Fruit fly (Drosophila melanogaster) whole organism, embryonic: ENCODE results near the gene Rrp45.

Experiments used
- CG1024 ChIP-seq: fragments of 200-800 bp; sonication (Bioruptor generic); IDR thresholded peaks from 2 replicates; pipeline ENCODE4 v1.3.6; 2022; ENCODE audit warnings: missing biosample characterization, missing genetic modification characterization
- CG10462 ChIP-seq: fragments of 200-800 bp; sonication (Bioruptor generic); optimal IDR thresholded peaks from 2 replicates; lab custom pipeline; 2016; ENCODE audit warnings: missing biosample characterization, missing genetic modification characterization
- CG10543 ChIP-seq: fragments of 200-800 bp; sonication (Bioruptor generic); optimal IDR thresholded peaks from 3 replicates; lab custom pipeline; 2017; ENCODE audit warnings: missing biosample characterization, mild to moderate bottlenecking, missing genetic modification characterization, moderate library complexity
- CG13894 ChIP-seq: fragments of 200-800 bp; sonication (Bioruptor generic); optimal IDR thresholded peaks from 3 replicates; lab custom pipeline; 2018; ENCODE audit warnings: missing biosample characterization, mild to moderate bottlenecking, missing genetic modification characterization, moderate library complexity
- CG14050 ChIP-seq: fragments of 200-800 bp; sonication (Bioruptor generic); IDR thresholded peaks from 3 replicates; pipeline ENCODE4 v1.3.6; 2022; ENCODE audit warnings: missing biosample characterization, missing genetic modification characterization
- CG14667 ChIP-seq: fragments of 200-800 bp; sonication (Bioruptor generic); IDR thresholded peaks from 2 replicates; pipeline ENCODE4 v1.3.6; 2022; ENCODE audit warnings: missing biosample characterization, missing genetic modification characterization
- CG14860 ChIP-seq: fragments of 200-800 bp; sonication (Bioruptor generic); IDR thresholded peaks from 3 replicates; pipeline ENCODE4 v1.3.6; 2022; ENCODE audit warnings: missing biosample characterization, missing genetic modification characterization; ENCODE audit not compliant: partially characterized antibody
- CG17385 ChIP-seq: fragments of 200-800 bp; sonication (Bioruptor generic); optimal IDR thresholded peaks from 3 replicates; lab custom pipeline; 2018; ENCODE audit warnings: missing biosample characterization, mild to moderate bottlenecking, missing genetic modification characterization
- CG17829 ChIP-seq: fragments of 200-800 bp; optimal IDR thresholded peaks from 2 replicates; lab custom pipeline; 2019; ENCODE audit warnings: missing biosample characterization, mild to moderate bottlenecking, missing genetic modification characterization, moderate library complexity
- CG18619 ChIP-seq: fragments of 200-800 bp; sonication (Bioruptor generic); optimal IDR thresholded peaks from 3 replicates; lab custom pipeline; 2017; ENCODE audit warnings: missing biosample characterization, mild to moderate bottlenecking, missing genetic modification characterization
- CG2120 ChIP-seq: fragments of 200-800 bp; sonication (Bioruptor generic); optimal IDR thresholded peaks from 3 replicates; lab custom pipeline; 2016; ENCODE audit warnings: missing biosample characterization, missing genetic modification characterization
- CG2678 ChIP-seq: fragments of 200-800 bp; sonication (Bioruptor generic); optimal IDR thresholded peaks from 3 replicates; lab custom pipeline; 2019; ENCODE audit warnings: missing biosample characterization, mild to moderate bottlenecking, missing genetic modification characterization, moderate library complexity
- CG4328 ChIP-seq: fragments of 200-800 bp; sonication (Bioruptor generic); optimal IDR thresholded peaks from 3 replicates; lab custom pipeline; 2017; ENCODE audit warnings: missing biosample characterization, missing genetic modification reagents, missing genetic modification characterization
- CG4617 ChIP-seq: fragments of 200-800 bp; sonication (Bioruptor generic); optimal IDR thresholded peaks from 3 replicates; lab custom pipeline; 2016; ENCODE audit warnings: missing biosample characterization, missing genetic modification characterization, borderline replicate concordance
- CG4707 ChIP-seq: fragments of 200-800 bp; sonication (Bioruptor generic); optimal IDR thresholded peaks from 2 replicates; lab custom pipeline; 2018; ENCODE audit warnings: missing biosample characterization, mild to moderate bottlenecking, missing genetic modification characterization, moderate library complexity
- CG6854 ChIP-seq: fragments of 200-800 bp; sonication (Bioruptor generic); optimal IDR thresholded peaks from 3 replicates; lab custom pipeline; 2017; ENCODE audit warnings: missing biosample characterization, mild to moderate bottlenecking, missing genetic modification characterization
- CG8089 ChIP-seq: fragments of 200-800 bp; sonication (Bioruptor generic); optimal IDR thresholded peaks from 3 replicates; lab custom pipeline; 2016; ENCODE audit warnings: missing biosample characterization, missing genetic modification characterization
- Dp ChIP-seq: fragments of 200-800 bp; sonication (Bioruptor generic); optimal IDR thresholded peaks from 2 replicates; lab custom pipeline; 2018; ENCODE audit warnings: missing biosample characterization, mild to moderate bottlenecking, missing genetic modification characterization, moderate library complexity
- Drgx ChIP-seq: fragments of 200-800 bp; sonication (Bioruptor generic); IDR thresholded peaks from 2 replicates; pipeline ENCODE4 v1.3.6; 2022; ENCODE audit warnings: missing biosample characterization, missing genetic modification characterization
- HHEX ChIP-seq: fragments of 200-800 bp; sonication (Bioruptor generic); optimal IDR thresholded peaks from 3 replicates; lab custom pipeline; 2017; ENCODE audit warnings: missing biosample characterization, mild to moderate bottlenecking, missing genetic modification characterization, missing genetic modification reagents
- HLH4C ChIP-seq: fragments of 200-800 bp; sonication (Bioruptor generic); IDR thresholded peaks from 3 replicates; pipeline ENCODE4 v1.3.6; 2022; ENCODE audit warnings: missing biosample characterization, missing genetic modification characterization; ENCODE audit not compliant: partially characterized antibody
- Hand ChIP-seq: fragments of 200-800 bp; sonication (Bioruptor generic); optimal IDR thresholded peaks from 2 replicates; lab custom pipeline; 2017; ENCODE audit warnings: mild to moderate bottlenecking, missing biosample characterization, missing genetic modification reagents, missing genetic modification characterization
- Jarid2 ChIP-seq: fragments of 200-800 bp; sonication (Bioruptor generic); optimal IDR thresholded peaks from 3 replicates; lab custom pipeline; 2017; ENCODE audit warnings: mild to moderate bottlenecking, missing biosample characterization, missing genetic modification reagents, missing genetic modification characterization
- Kr ChIP-seq: fragments of 200-800 bp; sonication (Bioruptor generic); optimal IDR thresholded peaks from 2 replicates; lab custom pipeline; 2017; ENCODE audit warnings: missing biosample characterization, mild to moderate bottlenecking, missing genetic modification characterization
- MESR4 ChIP-seq: fragments of 200-800 bp; sonication (Bioruptor generic); optimal IDR thresholded peaks from 2 replicates; lab custom pipeline; 2018; ENCODE audit warnings: missing biosample characterization, mild to moderate bottlenecking, missing genetic modification characterization, moderate library complexity
- Nf-YA ChIP-seq: fragments of 200-800 bp; sonication (Bioruptor generic); IDR thresholded peaks from 2 replicates; pipeline ENCODE4 v1.3.6; 2022; ENCODE audit warnings: missing biosample characterization, missing genetic modification characterization
- Oaz ChIP-seq: fragments of 200-800 bp; sonication (Bioruptor generic); IDR thresholded peaks from 2 replicates; pipeline ENCODE4 v1.3.6; 2022; ENCODE audit warnings: missing biosample characterization, missing genetic modification characterization
- Ssrp ChIP-seq: fragments of 200-800 bp; sonication (Bioruptor generic); optimal IDR thresholded peaks from 2 replicates; lab custom pipeline; 2018; ENCODE audit warnings: missing biosample characterization, mild to moderate bottlenecking, missing genetic modification characterization, moderate library complexity
- amos ChIP-seq: fragments of 200-800 bp; sonication (Bioruptor generic); IDR thresholded peaks from 2 replicates; pipeline ENCODE4 v1.3.6; 2022; ENCODE audit warnings: missing biosample characterization, missing genetic modification characterization; ENCODE audit not compliant: partially characterized antibody
- dimm ChIP-seq: fragments of 200-800 bp; sonication (Bioruptor generic); IDR thresholded peaks from 2 replicates; pipeline ENCODE4 v1.3.6; 2022; ENCODE audit warnings: missing biosample characterization, missing genetic modification characterization
- ewg ChIP-seq: fragments of 200-800 bp; sonication (Bioruptor generic); optimal IDR thresholded peaks from 3 replicates; lab custom pipeline; 2017; ENCODE audit warnings: mild to moderate bottlenecking, missing biosample characterization, missing genetic modification reagents, missing genetic modification characterization
- fd102C ChIP-seq: fragments of 200-800 bp; sonication (Bioruptor generic); optimal IDR thresholded peaks from 2 replicates; lab custom pipeline; 2018; ENCODE audit warnings: missing biosample characterization, mild to moderate bottlenecking, missing genetic modification characterization, moderate library complexity
- fd3F ChIP-seq: fragments of 200-800 bp; sonication (Bioruptor generic); optimal IDR thresholded peaks from 2 replicates; lab custom pipeline; 2018; ENCODE audit warnings: missing biosample characterization, mild to moderate bottlenecking, missing genetic modification characterization, moderate library complexity
- fd96Cb ChIP-seq: fragments of 200-800 bp; sonication (Bioruptor generic); optimal IDR thresholded peaks from 2 replicates; lab custom pipeline; 2018; ENCODE audit warnings: missing biosample characterization, mild to moderate bottlenecking, missing genetic modification characterization, moderate library complexity
- gcm ChIP-seq: fragments of 200-800 bp; sonication (Bioruptor generic); optimal IDR thresholded peaks from 2 replicates; lab custom pipeline; 2019; ENCODE audit warnings: missing biosample characterization, mild to moderate bottlenecking, missing genetic modification characterization, moderate library complexity
- gcm2 ChIP-seq: fragments of 200-800 bp; sonication (Bioruptor generic); optimal IDR thresholded peaks from 2 replicates; lab custom pipeline; 2016; ENCODE audit warnings: missing biosample characterization, missing genetic modification characterization
- h ChIP-seq: fragments of >200 bp; optimal IDR thresholded peaks from 2 replicates; lab custom pipeline; 2017
- jumu ChIP-seq: fragments of 200-800 bp; sonication (Bioruptor generic); optimal IDR thresholded peaks from 3 replicates; lab custom pipeline; 2016; ENCODE audit warnings: missing biosample characterization, missing genetic modification characterization
- kni ChIP-seq: fragments of 200-800 bp; sonication (Bioruptor generic); optimal IDR thresholded peaks from 3 replicates; lab custom pipeline; 2017; ENCODE audit warnings: mild to moderate bottlenecking, missing biosample characterization, missing genetic modification reagents, missing genetic modification characterization
- phol ChIP-seq: fragments of 200-800 bp; sonication (Bioruptor generic); optimal IDR thresholded peaks from 3 replicates; lab custom pipeline; 2018; ENCODE audit warnings: missing biosample characterization, mild to moderate bottlenecking, missing genetic modification characterization, moderate library complexity
- pros ChIP-seq: fragments of 200-800 bp; sonication (Bioruptor generic); optimal IDR thresholded peaks from 3 replicates; lab custom pipeline; 2019; ENCODE audit warnings: missing biosample characterization, mild to moderate bottlenecking, missing genetic modification characterization, moderate library complexity
- scrt ChIP-seq: fragments of 200-800 bp; sonication (Bioruptor generic); optimal IDR thresholded peaks from 2 replicates; lab custom pipeline; 2018; ENCODE audit warnings: missing biosample characterization, mild to moderate bottlenecking, missing genetic modification characterization, moderate library complexity
- slou ChIP-seq: fragments of 200-800 bp; sonication (Bioruptor generic); optimal IDR thresholded peaks from 3 replicates; lab custom pipeline; 2016; ENCODE audit warnings: missing biosample characterization, missing genetic modification characterization
- stc ChIP-seq: fragments of 200-800 bp; sonication (Bioruptor generic); IDR thresholded peaks from 2 replicates; pipeline ENCODE4 v1.3.6; 2022; ENCODE audit warnings: missing biosample characterization, missing genetic modification characterization
- tio ChIP-seq: fragments of 200-800 bp; sonication (Bioruptor generic); optimal IDR thresholded peaks from 2 replicates; lab custom pipeline; 2017; ENCODE audit warnings: missing biosample characterization, missing genetic modification characterization, inconsistent platforms
- wek ChIP-seq: fragments of 200-800 bp; sonication (Bioruptor generic); optimal IDR thresholded peaks from 3 replicates; lab custom pipeline; 2018; ENCODE audit warnings: missing biosample characterization, mild to moderate bottlenecking, missing genetic modification characterization, moderate library complexity
- yki ChIP-seq: fragments of >200 bp; optimal IDR thresholded peaks from 3 replicates; lab custom pipeline; 2018
- zfh2 ChIP-seq: fragments of 200-800 bp; sonication (Bioruptor generic); optimal IDR thresholded peaks from 2 replicates; lab custom pipeline; 2016; ENCODE audit warnings: missing biosample characterization, missing genetic modification characterization

The Rrp45 gene

DNA sequence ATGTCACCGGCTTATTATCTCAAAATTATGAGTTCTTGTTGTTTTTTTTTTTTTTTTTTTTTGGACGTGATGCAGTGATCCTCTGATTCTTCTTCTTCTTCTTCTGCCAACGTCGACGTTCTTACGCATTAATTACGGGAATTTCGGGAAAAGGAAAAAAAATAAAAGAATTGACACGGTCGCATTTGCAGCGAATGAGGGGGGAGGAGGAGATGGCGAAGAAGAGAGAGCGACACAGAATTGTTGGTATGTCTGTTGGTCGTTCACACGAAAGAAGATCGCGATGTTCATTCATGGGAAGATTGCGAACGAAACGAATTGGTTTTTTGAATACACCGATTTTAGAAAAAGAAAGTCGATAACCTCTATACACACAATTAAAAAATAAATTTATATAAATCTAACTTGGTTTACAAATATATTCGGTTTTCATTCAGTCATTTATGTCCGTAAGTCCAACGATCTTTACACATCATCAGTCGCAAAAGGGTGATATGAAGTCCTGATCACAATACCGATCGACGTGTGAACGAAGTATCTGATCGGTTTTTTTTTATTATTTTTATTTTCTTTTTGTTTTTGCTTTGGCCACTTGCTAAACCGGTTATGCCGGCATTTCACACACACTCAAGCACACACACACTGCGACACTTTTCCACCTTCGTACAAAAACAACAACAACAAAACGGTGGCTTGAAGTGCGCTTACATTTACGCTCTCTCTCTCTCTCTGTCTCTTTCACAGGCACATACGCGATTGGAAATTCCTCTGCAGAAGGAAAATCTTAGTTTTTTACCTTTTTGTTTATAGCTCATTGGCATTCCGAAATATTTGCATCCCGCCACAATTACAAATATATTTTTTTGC lies 40.1 kb downstream of the Rrp45 start (continued):
- peak; percentile 68 for TF ChIP-seq CG10543 (GFP tag; lab: Kevin White, UChicago)
- TF ChIP-seq ewg = peak; percentile 47
- no peak for TF ChIP-seq CG14667 (GFP tag; lab: Robert Waterston, UW)
- TF ChIP-seq Oaz (GFP tag; lab: Robert Waterston, UW) = peak; percentile 59
- peak; percentile 18 for TF ChIP-seq slou (GFP tag; lab: Kevin White, UChicago)
- peak; percentile 87 for TF ChIP-seq CG17829 (tag; lab: Kevin White, UChicago)
- peak; percentile 45 for TF ChIP-seq CG2120 (GFP tag; lab: Kevin White, UChicago)
- TF ChIP-seq phol (tag; lab: Kevin White, UChicago) = peak; percentile 80
- 0 out of 2 replicates have a peak, but pooled peaks have one; percentile 8 for TF ChIP-seq dimm (GFP tag; lab: Robert Waterston, UW)
- TF ChIP-seq Dp = no peak
- no peak for TF ChIP-seq CG4617
- peak; percentile 59 for TF ChIP-seq CG10462 (GFP tag; lab: Kevin White, UChicago)
- no peak for TF ChIP-seq zfh2 (GFP tag; lab: Kevin White, UChicago)
- peak; percentile 55 for TF ChIP-seq pros
- peak; percentile 42; the same call in 1 of the 3 replicates for TF ChIP-seq CG14050
- peak; percentile 77 for TF ChIP-seq gcm (GFP tag; lab: Kevin White, UChicago)
- no peak for TF ChIP-seq HLH4C
- TF ChIP-seq CG4707 = peak; percentile 5
- TF ChIP-seq CG8089 = no peak
- TF ChIP-seq h = no peak
- TF ChIP-seq CG18619 (GFP tag; lab: Kevin White, UChicago) = peak; percentile 67
- TF ChIP-seq scrt = peak; percentile 73
- peak; percentile 32 for TF ChIP-seq CG13894
- TF ChIP-seq fd102C = no peak
- peak; percentile 82 for TF ChIP-seq Ssrp (tag; lab: Kevin White, UChicago)
- no peak for TF ChIP-seq jumu (GFP tag; lab: Kevin White, UChicago)
- TF ChIP-seq gcm2 (GFP tag; lab: Kevin White, UChicago) = no peak
- peak; percentile 50 for TF ChIP-seq CG6854
- no peak for TF ChIP-seq Nf-YA (GFP tag; lab: Robert Waterston, UW)
- no peak for TF ChIP-seq yki (lab: Kevin White, UChicago)
- no peak for TF ChIP-seq amos (GFP tag; lab: Robert Waterston, UW)
- peak; percentile 68 for TF ChIP-seq CG17385
- no peak for TF ChIP-seq CG14860 (GFP tag; lab: Robert Waterston, UW)
- TF ChIP-seq fd96Cb (tag; lab: Kevin White, UChicago) = peak; percentile 71
- TF ChIP-seq stc = no peak
- peak; percentile 86 for TF ChIP-seq Drgx (GFP tag; lab: Robert Waterston, UW)
- TF ChIP-seq MESR4 = no peak
- no peak for TF ChIP-seq Kr (GFP tag; lab: Kevin White, UChicago)
- peak; percentile 66 for TF ChIP-seq kni (GFP tag; lab: Kevin White, UChicago)
- TF ChIP-seq CG4328 = peak; percentile 69
- peak; percentile 40 for TF ChIP-seq fd3F (GFP tag; lab: Kevin White, UChicago)
- peak; percentile 49 for TF ChIP-seq tio (GFP tag; lab: Kevin White, UChicago)
- peak; percentile 87 for TF ChIP-seq CG2678
- no peak for TF ChIP-seq CG1024 (GFP tag; lab: Robert Waterston, UW)
- peak; percentile 17 for TF ChIP-seq wek (GFP tag; lab: Kevin White, UChicago)
- no peak for TF ChIP-seq Hand (GFP tag; lab: Kevin White, UChicago)
- peak; percentile 75 for TF ChIP-seq HHEX (GFP tag; lab: Kevin White, UChicago)
- TF ChIP-seq Jarid2 (GFP tag; lab: Kevin White, UChicago) = no peak
